Worm (Caenorhabditis elegans) whole organism, late embryonic: Measurements from ENCODE around the gene ugt-6.

Source experiments
- C38D4.7 ChIP-seq: fragments of 200-800 bp; sonication (Bioruptor generic); optimal IDR thresholded peaks from 2 replicates; lab custom pipeline; 2018; ENCODE audit warnings: mild to moderate bottlenecking, missing genetic modification characterization, moderate library complexity, missing compliant biosample characterization
- K02D7.2 ChIP-seq: sonication (generic microtip); optimal IDR thresholded peaks from 2 replicates; lab custom pipeline; 2017; ENCODE audit warnings: mild to moderate bottlenecking, missing genetic modification characterization, missing compliant biosample characterization
- T23F11.4 ChIP-seq: fragments of 200-800 bp; sonication (Bioruptor generic); optimal IDR thresholded peaks from 2 replicates; lab custom pipeline; 2018; ENCODE audit warnings: mild to moderate bottlenecking, missing genetic modification characterization, missing compliant biosample characterization
- Y22D7AL.16 ChIP-seq: sonication (generic microtip); optimal IDR thresholded peaks from 2 replicates; lab custom pipeline; 2016; ENCODE audit warnings: missing genetic modification characterization, missing compliant biosample characterization
- ama-1 ChIP-seq: fragments of 150-350 bp; optimal IDR thresholded peaks from 2 replicates; lab custom pipeline; 2014
- ceh-14 ChIP-seq: sonication (generic microtip); optimal IDR thresholded peaks from 2 replicates; lab custom pipeline; 2016; ENCODE audit warnings: missing genotype, missing genetic modification characterization, missing compliant biosample characterization
- ceh-19 ChIP-seq: fragments of 200-800 bp; sonication (Bioruptor generic); optimal IDR thresholded peaks from 2 replicates; lab custom pipeline; 2018; ENCODE audit warnings: mild to moderate bottlenecking, missing genetic modification characterization, missing compliant biosample characterization
- ceh-2 ChIP-seq: sonication (generic microtip); optimal IDR thresholded peaks from 2 replicates; lab custom pipeline; 2016; ENCODE audit warnings: missing genotype, missing genetic modification characterization, missing compliant biosample characterization
- ceh-24 ChIP-seq: sonication (generic microtip); optimal IDR thresholded peaks from 2 replicates; lab custom pipeline; 2016; ENCODE audit warnings: mild to moderate bottlenecking, missing genetic modification characterization, missing compliant biosample characterization
- ceh-31 ChIP-seq: sonication (generic microtip); optimal IDR thresholded peaks from 2 replicates; lab custom pipeline; 2016; ENCODE audit warnings: missing genetic modification characterization, missing compliant biosample characterization
- ceh-45 ChIP-seq: fragments of 200-800 bp; sonication (Bioruptor generic); IDR thresholded peaks from 2 replicates; pipeline ENCODE4 v1.3.6; 2022; ENCODE audit warnings: missing genetic modification reagents, missing genetic modification characterization, missing compliant biosample characterization
- ceh-6 ChIP-seq: fragments of 200-800 bp; sonication (Bioruptor generic); optimal IDR thresholded peaks from 2 replicates; lab custom pipeline; 2018; ENCODE audit warnings: mild to moderate bottlenecking, missing genetic modification characterization, missing compliant biosample characterization
- che-1 ChIP-seq: sonication (generic microtip); optimal IDR thresholded peaks from 2 replicates; lab custom pipeline; 2016; ENCODE audit warnings: mild to moderate bottlenecking, missing genetic modification characterization, missing compliant biosample characterization
- dve-1 ChIP-seq: sonication (generic microtip); optimal IDR thresholded peaks from 2 replicates; lab custom pipeline; 2017; ENCODE audit warnings: antibody characterized with exemption, mild to moderate bottlenecking, missing genetic modification characterization, missing compliant biosample characterization
- elt-2 ChIP-seq: sonication (generic microtip); optimal IDR thresholded peaks from 2 replicates; lab custom pipeline; 2016; ENCODE audit warnings: missing genetic modification reagents, missing genetic modification characterization, missing compliant biosample characterization
- ets-4 ChIP-seq: sonication (generic microtip); optimal IDR thresholded peaks from 2 replicates; lab custom pipeline; 2016; ENCODE audit warnings: missing genetic modification characterization, missing compliant biosample characterization
- fax-1 ChIP-seq: sonication (generic microtip); optimal IDR thresholded peaks from 2 replicates; lab custom pipeline; 2016; ENCODE audit warnings: missing genotype, missing genetic modification characterization, missing compliant biosample characterization
- hlh-13 ChIP-seq: fragments of 200-800 bp; sonication (Bioruptor generic); optimal IDR thresholded peaks from 2 replicates; lab custom pipeline; 2018; ENCODE audit warnings: mild to moderate bottlenecking, missing genetic modification characterization, missing compliant biosample characterization
- hlh-15 ChIP-seq: sonication (generic microtip); optimal IDR thresholded peaks from 2 replicates; lab custom pipeline; 2016; ENCODE audit warnings: missing genetic modification characterization, missing compliant biosample characterization
- hlh-6 ChIP-seq: sonication (generic microtip); optimal IDR thresholded peaks from 2 replicates; lab custom pipeline; 2016; ENCODE audit warnings: missing genotype, missing genetic modification characterization, missing compliant biosample characterization
- lim-6 ChIP-seq: sonication (generic microtip); optimal IDR thresholded peaks from 2 replicates; lab custom pipeline; 2016; ENCODE audit warnings: missing genetic modification characterization, missing compliant biosample characterization
- mec-3 ChIP-seq: sonication (generic microtip); optimal IDR thresholded peaks from 2 replicates; lab custom pipeline; 2016; ENCODE audit warnings: borderline replicate concordance, missing genetic modification characterization, missing compliant biosample characterization
- nfya-1 ChIP-seq: sonication (generic microtip); optimal IDR thresholded peaks from 2 replicates; lab custom pipeline; 2017; ENCODE audit warnings: missing genetic modification characterization, mild to moderate bottlenecking, missing compliant biosample characterization, antibody characterized with exemption, moderate library complexity
- nhr-232 ChIP-seq: sonication (generic microtip); optimal IDR thresholded peaks from 2 replicates; lab custom pipeline; 2016; ENCODE audit warnings: missing genetic modification characterization, missing compliant biosample characterization
- odd-2 ChIP-seq: sonication (generic microtip); optimal IDR thresholded peaks from 2 replicates; lab custom pipeline; 2017; ENCODE audit warnings: antibody characterized with exemption, mild to moderate bottlenecking, missing genetic modification characterization, missing compliant biosample characterization
- pat-9 ChIP-seq: fragments of 200-800 bp; sonication (Bioruptor generic); optimal IDR thresholded peaks from 2 replicates; lab custom pipeline; 2018; ENCODE audit warnings: mild to moderate bottlenecking, missing genetic modification characterization, moderate library complexity, missing compliant biosample characterization
- pqm-1 ChIP-seq: sonication (generic microtip); optimal IDR thresholded peaks from 2 replicates; lab custom pipeline; 2016; ENCODE audit warnings: missing genetic modification characterization, missing compliant biosample characterization
- pros-1 ChIP-seq: fragments of 150-350 bp; optimal IDR thresholded peaks from 2 replicates; lab custom pipeline; 2014; ENCODE audit warnings: missing biosample characterization, missing genetic modification reagents, missing genetic modification characterization
- rnt-1 ChIP-seq: sonication (generic microtip); optimal IDR thresholded peaks from 2 replicates; lab custom pipeline; 2016; ENCODE audit warnings: missing genetic modification characterization, missing compliant biosample characterization
- sdc-2 ChIP-seq: sonication (generic microtip); optimal IDR thresholded peaks from 2 replicates; lab custom pipeline; 2016; ENCODE audit warnings: missing genotype, missing genetic modification characterization, missing compliant biosample characterization
- sox-4 ChIP-seq: sonication (generic microtip); optimal IDR thresholded peaks from 2 replicates; lab custom pipeline; 2017; ENCODE audit warnings: mild to moderate bottlenecking, missing genetic modification characterization, inconsistent platforms, missing compliant biosample characterization
- tbx-2 ChIP-seq: sonication (generic microtip); optimal IDR thresholded peaks from 2 replicates; lab custom pipeline; 2016; ENCODE audit warnings: missing genetic modification characterization, missing compliant biosample characterization
- unc-42 ChIP-seq: sonication (generic microtip); optimal IDR thresholded peaks from 2 replicates; lab custom pipeline; 2016; ENCODE audit warnings: missing genotype, missing genetic modification characterization, missing compliant biosample characterization
- zip-5 ChIP-seq: sonication (generic microtip); optimal IDR thresholded peaks from 2 replicates; lab custom pipeline; 2016; ENCODE audit warnings: missing genetic modification characterization, missing compliant biosample characterization

The ugt-6 gene

ce11 chrV:12797992-12798391, at the start of gene ugt-6:
TSS of gene ugt-6 (minus strand) at chrV:12798224.
- TF ChIP-seq ceh-24 (tag; lab: Kevin White, UChicago) (no peak), C38D4.7 (GFP tag; lab: Kevin White, UChicago) (no peak), ama-1 (lab: Kevin White, UChicago) (no peak), tbx-2 (tag; lab: Kevin White, UChicago) (no peak), hlh-6 (tag; lab: Kevin White, UChicago) (no peak)

ce11 chrV:12845247-12845646, 47.2 kb upstream of the ugt-6 start, which contains the start of gene C44H9.6:
TSS of gene C44H9.6 (minus strand) at chrV:12845347.
- TF ChIP-seq pat-9 (tag; lab: Kevin White, UChicago) = no peak
- TF ChIP-seq pros-1 (tag; lab: Kevin White, UChicago) = no peak
- TF ChIP-seq lim-6 (tag; lab: Kevin White, UChicago) = no peak
- no peak for TF ChIP-seq nhr-232 (tag; lab: Kevin White, UChicago)
- TF ChIP-seq ceh-19 (GFP tag; lab: Kevin White, UChicago) = no peak
- TF ChIP-seq odd-2 (tag; lab: Kevin White, UChicago) = no peak
- no peak for TF ChIP-seq ceh-31 (tag; lab: Kevin White, UChicago)
- TF ChIP-seq hlh-15 (tag; lab: Kevin White, UChicago) = no peak
- TF ChIP-seq zip-5 (tag; lab: Kevin White, UChicago) = no peak
- no peak for TF ChIP-seq elt-2 (tag; lab: Kevin White, UChicago)
- no peak for TF ChIP-seq tbx-2 (tag; lab: Kevin White, UChicago)
- no peak for TF ChIP-seq ceh-24 (tag; lab: Kevin White, UChicago)

- TF ChIP-seq dve-1 (tag; lab: Kevin White, UChicago) (no peak), Y22D7AL.16 (no peak), ceh-45 (GFP tag; lab: Robert Waterston, UW) (no peak), rnt-1 (tag; lab: Kevin White, UChicago) (no peak), ceh-19 (GFP tag; lab: Kevin White, UChicago) (no peak), sox-4 (no peak), mec-3 (tag; lab: Kevin White, UChicago) (no peak), unc-42 (tag; lab: Kevin White, UChicago) (no peak), ceh-14 (tag; lab: Kevin White, UChicago) (no peak), hlh-13 (GFP tag; lab: Kevin White, UChicago) (no peak), nfya-1 (tag; lab: Kevin White, UChicago) (no peak), pqm-1 (tag; lab: Kevin White, UChicago) (no peak), K02D7.2 (tag; lab: Kevin White, UChicago) (no peak), pros-1 (tag; lab: Kevin White, UChicago) (no peak), fax-1 (tag; lab: Kevin White, UChicago) (no peak), che-1 (tag; lab: Kevin White, UChicago) (no peak)
Measured at ce11 chrV:12844748-12845147, 46.7 kb upstream of the ugt-6 start.

ce11 chrV:12835388-12835787, 37.4 kb upstream of the ugt-6 start, which contains the start of gene C44H9.4:
TSS of gene C44H9.4 (plus strand) at chrV:12835688.
- no peak for TF ChIP-seq pros-1 (tag; lab: Kevin White, UChicago)
- TF ChIP-seq ceh-14 (tag; lab: Kevin White, UChicago) = no peak
- TF ChIP-seq ceh-6 (GFP tag; lab: Kevin White, UChicago) = no peak
- no peak for TF ChIP-seq mec-3 (tag; lab: Kevin White, UChicago)
- TF ChIP-seq ets-4 (tag; lab: Kevin White, UChicago) = no peak
- no peak for TF ChIP-seq ceh-2 (tag; lab: Kevin White, UChicago)
- no peak for TF ChIP-seq T23F11.4 (GFP tag; lab: Kevin White, UChicago)
- no peak for TF ChIP-seq sdc-2 (tag; lab: Kevin White, UChicago)
